Worm (Caenorhabditis elegans): Measurements from ENCODE around the gene Y47D7A.19.

ce11 chrV:4386173-4386572 is 38.0 kb upstream of the Y47D7A.19 start, which contains the start of gene F13A2.10:
- TF ChIP-seq pha-4 (tag; optimal IDR thresholded peaks at IDR 0.05) (no peak), mep-1 (tag; optimal IDR thresholded peaks at IDR 0.05) (no peak), snpc-4 (tag; optimal IDR thresholded peaks at IDR 0.05) (no peak), ces-1 (GFP tag; optimal IDR thresholded peaks at IDR 0.05) (no peak), ztf-11 (tag; optimal IDR thresholded peaks at IDR 0.05) (no peak), unc-62 (GFP tag; optimal IDR thresholded peaks at IDR 0.05) (no peak), M03D4.4 (tag; optimal IDR thresholded peaks at IDR 0.05) (no peak), blmp-1 (tag; optimal IDR thresholded peaks at IDR 0.05) (no peak), nhr-237 (tag; optimal IDR thresholded peaks at IDR 0.05) (no peak), bed-3 (GFP tag; optimal IDR thresholded peaks at IDR 0.05) (no peak), ceh-39 (tag; optimal IDR thresholded peaks at IDR 0.05) (no peak)
